Fruit fly (Drosophila melanogaster) whole organism, embryonic: ENCODE measurements around the gene kraken.
A peak's percentile ranks its signal among the peaks of the same experiment; 100 is the strongest.

Experiments
- CG10274 ChIP-seq: fragments of 200-800 bp; sonication (Bioruptor generic); optimal IDR thresholded peaks from 3 replicates; lab custom pipeline; 2017; ENCODE audit warnings: missing biosample characterization, mild to moderate bottlenecking, missing genetic modification characterization
- CG10654 ChIP-seq: fragments of 200-800 bp; sonication (Bioruptor generic); optimal IDR thresholded peaks from 2 replicates; lab custom pipeline; 2016; ENCODE audit warnings: missing biosample characterization, missing genetic modification characterization
- CG11085 ChIP-seq: fragments of 200-800 bp; sonication (Bioruptor generic); IDR thresholded peaks from 2 replicates; pipeline ENCODE4 v1.3.6; 2022; ENCODE audit warnings: missing biosample characterization, missing genetic modification characterization
- CG11456 ChIP-seq: fragments of 200-800 bp; sonication (Bioruptor generic); IDR thresholded peaks from 3 replicates; pipeline ENCODE4 v1.3.6; 2022; ENCODE audit warnings: missing biosample characterization, missing genetic modification characterization
- CG11504 ChIP-seq: fragments of 200-800 bp; sonication (Bioruptor generic); optimal IDR thresholded peaks from 3 replicates; lab custom pipeline; 2019; ENCODE audit warnings: missing biosample characterization, mild to moderate bottlenecking, missing genetic modification characterization, moderate library complexity
- CG12391 ChIP-seq: fragments of 200-800 bp; sonication (Bioruptor generic); optimal IDR thresholded peaks from 3 replicates; lab custom pipeline; 2018; ENCODE audit warnings: missing biosample characterization, mild to moderate bottlenecking, missing genetic modification characterization, moderate library complexity
- CG14014 ChIP-seq: fragments of 200-800 bp; sonication (Bioruptor generic); IDR thresholded peaks from 2 replicates; pipeline ENCODE4 v1.3.6; 2022; ENCODE audit warnings: missing biosample characterization, missing genetic modification characterization
- CG14441 ChIP-seq: fragments of 200-800 bp; sonication (Bioruptor generic); IDR thresholded peaks from 2 replicates; pipeline ENCODE4 v1.3.6; 2022; ENCODE audit warnings: missing biosample characterization, missing genetic modification characterization
- CG17829 ChIP-seq: fragments of 200-800 bp; optimal IDR thresholded peaks from 2 replicates; lab custom pipeline; 2019; ENCODE audit warnings: missing biosample characterization, mild to moderate bottlenecking, missing genetic modification characterization, moderate library complexity
- CG2678 ChIP-seq: fragments of 200-800 bp; sonication (Bioruptor generic); optimal IDR thresholded peaks from 3 replicates; lab custom pipeline; 2019; ENCODE audit warnings: missing biosample characterization, mild to moderate bottlenecking, missing genetic modification characterization, moderate library complexity
- CG30403 ChIP-seq: fragments of 200-800 bp; sonication (Bioruptor generic); optimal IDR thresholded peaks from 3 replicates; lab custom pipeline; 2016; ENCODE audit warnings: missing biosample characterization, missing genetic modification characterization
- CG31441 ChIP-seq: fragments of 200-800 bp; sonication (Bioruptor generic); IDR thresholded peaks from 2 replicates; pipeline ENCODE4 v1.3.6; 2022; ENCODE audit warnings: missing biosample characterization, missing genetic modification characterization
- CG3726 ChIP-seq: fragments of 200-800 bp; sonication (Bioruptor generic); IDR thresholded peaks from 3 replicates; pipeline ENCODE4, ENCODE4 v1.3.6; 2022; ENCODE audit warnings: missing biosample characterization, missing genetic modification characterization
- CG5180 ChIP-seq: fragments of 200-800 bp; sonication (Bioruptor generic); optimal IDR thresholded peaks from 3 replicates; lab custom pipeline; 2017; ENCODE audit warnings: missing biosample characterization, missing genetic modification characterization, mild to moderate bottlenecking, moderate library complexity, missing genetic modification reagents
- CG6765 ChIP-seq: fragments of 200-800 bp; sonication (Bioruptor generic); optimal IDR thresholded peaks from 3 replicates; lab custom pipeline; 2017; ENCODE audit warnings: missing biosample characterization, mild to moderate bottlenecking, missing genetic modification characterization
- CG7987 ChIP-seq: fragments of 200-800 bp; sonication (Bioruptor generic); optimal IDR thresholded peaks from 2 replicates; lab custom pipeline; 2018; ENCODE audit warnings: missing biosample characterization, mild to moderate bottlenecking, missing genetic modification characterization, moderate library complexity
- CkIIα-i1 ChIP-seq: fragments of 200-800 bp; sonication (Bioruptor generic); IDR thresholded peaks from 2 replicates; pipeline ENCODE4 v1.3.6; 2022; ENCODE audit warnings: missing biosample characterization, missing genetic modification characterization
- D ChIP-seq, 2 experiments: fragments of 200-800 bp in 1 of 2; fragments of >200 bp in 1 of 2; sonication (Bioruptor generic) in 1 of 2; optimal IDR thresholded peaks; 2 replicates in 1 of 2; 3 replicates in 1 of 2; lab custom pipeline; 2017; ENCODE audit warnings: mild to moderate bottlenecking in 1 of 2, missing biosample characterization in 1 of 2, missing genetic modification characterization in 1 of 2, missing genetic modification reagents in 1 of 2
- Dbx ChIP-seq: fragments of 200-800 bp; sonication (Bioruptor generic); IDR thresholded peaks from 3 replicates; pipeline ENCODE4 v1.3.6; 2022; ENCODE audit warnings: missing biosample characterization, missing genetic modification characterization
- Gsc ChIP-seq: fragments of 200-800 bp; sonication (Bioruptor generic); IDR thresholded peaks from 2 replicates; pipeline ENCODE4 v1.3.6; 2022; ENCODE audit warnings: missing biosample characterization, missing genetic modification characterization
- H15 ChIP-seq: fragments of 200-800 bp; sonication (Bioruptor generic); IDR thresholded peaks from 3 replicates; pipeline ENCODE4 v1.3.6; 2022; ENCODE audit warnings: missing biosample characterization, missing genetic modification characterization
- Lim3 ChIP-seq: fragments of 200-800 bp; sonication (Bioruptor generic); IDR thresholded peaks from 2 replicates; pipeline ENCODE4 v1.3.6; 2022; ENCODE audit warnings: missing biosample characterization, missing genetic modification characterization
- Oaz ChIP-seq: fragments of 200-800 bp; sonication (Bioruptor generic); IDR thresholded peaks from 2 replicates; pipeline ENCODE4 v1.3.6; 2022; ENCODE audit warnings: missing biosample characterization, missing genetic modification characterization
- Opbp ChIP-seq: fragments of 200-800 bp; sonication (Bioruptor generic); IDR thresholded peaks from 3 replicates; pipeline ENCODE4 v1.3.6; 2022; ENCODE audit warnings: missing biosample characterization, missing genetic modification characterization; ENCODE audit not compliant: partially characterized antibody
- Optix ChIP-seq: fragments of 200-800 bp; sonication (Bioruptor generic); IDR thresholded peaks from 3 replicates; pipeline ENCODE4 v1.3.6; 2022; ENCODE audit warnings: missing biosample characterization, missing genetic modification characterization
- Sox100B ChIP-seq: fragments of 200-800 bp; sonication (Bioruptor generic); optimal IDR thresholded peaks from 3 replicates; lab custom pipeline; 2018; ENCODE audit warnings: missing biosample characterization, mild to moderate bottlenecking, missing genetic modification characterization
- Sox102F ChIP-seq: fragments of 200-800 bp; sonication (Bioruptor generic); optimal IDR thresholded peaks from 2 replicates; lab custom pipeline; 2018; ENCODE audit warnings: missing biosample characterization, mild to moderate bottlenecking, missing genetic modification characterization, moderate library complexity
- Ssrp ChIP-seq: fragments of 200-800 bp; sonication (Bioruptor generic); optimal IDR thresholded peaks from 2 replicates; lab custom pipeline; 2018; ENCODE audit warnings: missing biosample characterization, mild to moderate bottlenecking, missing genetic modification characterization, moderate library complexity
- Vsx1 ChIP-seq: fragments of 200-800 bp; sonication (Bioruptor generic); optimal IDR thresholded peaks from 2 replicates; lab custom pipeline; 2017; ENCODE audit warnings: missing biosample characterization, mild to moderate bottlenecking, missing genetic modification characterization, missing genetic modification reagents
- ato ChIP-seq: fragments of 200-800 bp; sonication (Bioruptor generic); IDR thresholded peaks from 2 replicates; pipeline ENCODE4 v1.3.6; 2022; ENCODE audit warnings: missing biosample characterization, missing genetic modification characterization; ENCODE audit not compliant: partially characterized antibody
- chif ChIP-seq, 2 experiments: fragments of 200-800 bp; sonication (Bioruptor generic); optimal IDR thresholded peaks; 3 replicates each; lab custom pipeline; 2016; ENCODE audit warnings: missing biosample characterization in 2 of 2, missing genetic modification characterization in 2 of 2
- ci ChIP-seq: fragments of 200-800 bp; sonication (Bioruptor generic); IDR thresholded peaks from 3 replicates; pipeline ENCODE4 v1.3.6; 2022; ENCODE audit warnings: missing biosample characterization, missing genetic modification characterization
- dysf ChIP-seq: fragments of 200-800 bp; sonication (Bioruptor generic); IDR thresholded peaks from 3 replicates; pipeline ENCODE4 v1.3.6; 2022; ENCODE audit warnings: missing biosample characterization, missing genetic modification characterization
- en ChIP-seq: fragments of 200-800 bp; sonication (Bioruptor generic); optimal IDR thresholded peaks from 2 replicates; lab custom pipeline; 2016; ENCODE audit warnings: missing biosample characterization, missing genetic modification characterization
- gcm ChIP-seq: fragments of 200-800 bp; sonication (Bioruptor generic); optimal IDR thresholded peaks from 2 replicates; lab custom pipeline; 2019; ENCODE audit warnings: missing biosample characterization, mild to moderate bottlenecking, missing genetic modification characterization, moderate library complexity
- gfzf ChIP-seq: fragments of 200-800 bp; sonication (Bioruptor generic); optimal IDR thresholded peaks from 2 replicates; lab custom pipeline; 2016; ENCODE audit warnings: missing biosample characterization, mild to moderate bottlenecking, missing genetic modification characterization, moderate library complexity
- h ChIP-seq: fragments of >200 bp; optimal IDR thresholded peaks from 2 replicates; lab custom pipeline; 2017
- ind ChIP-seq: fragments of 200-800 bp; sonication (Bioruptor generic); optimal IDR thresholded peaks from 3 replicates; lab custom pipeline; 2016; ENCODE audit warnings: missing biosample characterization, missing genetic modification characterization
- oc ChIP-seq: fragments of 200-800 bp; sonication (Bioruptor generic); optimal IDR thresholded peaks from 2 replicates; lab custom pipeline; 2018; ENCODE audit warnings: missing biosample characterization, mild to moderate bottlenecking, missing genetic modification characterization, moderate library complexity
- odd ChIP-seq: fragments of 200-800 bp; sonication (Bioruptor generic); optimal IDR thresholded peaks from 2 replicates; lab custom pipeline; 2017; ENCODE audit warnings: missing biosample characterization, mild to moderate bottlenecking, missing genetic modification characterization
- pan ChIP-seq, 4 experiments: fragments of >200 bp in 3 of 4; fragments of 200-800 bp in 1 of 4; sonication (Bioruptor generic) in 1 of 4; optimal IDR thresholded peaks in 3 of 4; IDR thresholded peaks in 1 of 4; 2 replicates each; pipeline versions ENCODE4 v1.3.6 to Lab custom; 2017 to 2022; ENCODE audit warnings: missing biosample characterization in 2 of 4, missing genetic modification characterization in 2 of 4, mixed read lengths in 1 of 4
- prd ChIP-seq, 3 experiments: fragments of >200 bp in 2 of 3; fragments of 200-800 bp in 1 of 3; sonication (Bioruptor generic) in 1 of 3; optimal IDR thresholded peaks in 2 of 3; IDR thresholded peaks in 1 of 3; 2 replicates in 2 of 3; 3 replicates in 1 of 3; pipeline versions ENCODE4 v1.3.6 to Lab custom; 2017 to 2022; ENCODE audit warnings: missing biosample characterization in 1 of 3, missing genetic modification characterization in 1 of 3
- pros ChIP-seq: fragments of 200-800 bp; sonication (Bioruptor generic); optimal IDR thresholded peaks from 3 replicates; lab custom pipeline; 2019; ENCODE audit warnings: missing biosample characterization, mild to moderate bottlenecking, missing genetic modification characterization, moderate library complexity
- repo ChIP-seq: fragments of 200-800 bp; sonication (Bioruptor generic); optimal IDR thresholded peaks from 2 replicates; lab custom pipeline; 2016; ENCODE audit warnings: missing biosample characterization, missing genetic modification characterization
- sima ChIP-seq: fragments of 200-800 bp; sonication (Bioruptor generic); optimal IDR thresholded peaks from 2 replicates; lab custom pipeline; 2016; ENCODE audit warnings: missing biosample characterization, missing genetic modification characterization
- so ChIP-seq: fragments of 200-800 bp; sonication (Bioruptor generic); IDR thresholded peaks from 3 replicates; pipeline ENCODE4 v1.3.6; 2022; ENCODE audit warnings: missing biosample characterization, missing genetic modification characterization
- tio ChIP-seq: fragments of 200-800 bp; sonication (Bioruptor generic); optimal IDR thresholded peaks from 2 replicates; lab custom pipeline; 2017; ENCODE audit warnings: missing biosample characterization, missing genetic modification characterization, inconsistent platforms
- tll ChIP-seq, 2 experiments: fragments of 200-800 bp in 1 of 2; fragments of >200 bp in 1 of 2; sonication (Bioruptor generic) in 1 of 2; optimal IDR thresholded peaks; 2 replicates each; lab custom pipeline; 2017 to 2019; ENCODE audit warnings: missing biosample characterization in 2 of 2, missing genetic modification characterization in 2 of 2, mild to moderate bottlenecking in 1 of 2, moderate library complexity in 1 of 2

The kraken gene

DNA sequence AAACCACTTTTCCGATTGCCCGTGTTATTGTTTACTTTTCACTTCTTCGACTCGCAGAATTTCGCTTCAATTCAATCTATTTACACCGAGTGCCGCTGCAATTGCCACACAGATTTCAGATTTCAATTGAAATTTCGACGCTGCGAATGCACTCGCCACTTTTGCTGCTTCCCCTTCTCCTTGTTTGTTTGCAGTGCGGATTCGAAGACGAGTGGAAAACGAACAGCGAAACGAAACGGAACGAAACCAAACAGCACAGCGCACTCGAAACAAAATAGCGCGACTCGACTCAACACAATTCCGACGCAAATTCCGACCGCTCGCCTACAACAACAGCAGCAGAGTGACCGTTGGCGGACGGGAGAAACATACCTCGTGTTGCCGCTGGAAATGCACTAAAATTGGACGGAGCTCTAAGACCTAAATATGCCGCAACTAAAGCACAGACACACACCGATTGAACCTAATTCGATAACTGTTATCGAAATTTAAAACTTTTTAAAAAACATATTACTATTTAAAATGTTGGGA lies 1.8 kb upstream of the kraken start, which contains the start of gene drongo (continued):
- TF ChIP-seq gcm (GFP tag; lab: Kevin White, UChicago) (peak; percentile 33), odd (GFP tag; lab: Kevin White, UChicago) (peak; percentile 59), prd (optimal IDR thresholded peaks at IDR 0.05; lab: Kevin White, UChicago) (no peak), prd (GFP tag; IDR thresholded peaks at IDR 0.05; lab: Robert Waterston, UW) (0 out of 3 replicates have a peak, but pooled peaks have one; percentile 15), CG10274 (no peak), CG11456 (0 out of 3 replicates have a peak, but pooled peaks have one; percentile 50), H15 (GFP tag; lab: Robert Waterston, UW) (no peak), en (no peak), Opbp (peak; percentile 75), pan (optimal IDR thresholded peaks at IDR 0.05; lab: Kevin White, UChicago) (no peak), pan (GFP tag; optimal IDR thresholded peaks at IDR 0.05 in 1 of 2, IDR thresholded peaks at IDR 0.05 in 1 of 2) (no peak), Gsc (GFP tag; lab: Robert Waterston, UW) (no peak), Ssrp (tag; lab: Kevin White, UChicago) (no peak), CG2678 (tag; lab: Kevin White, UChicago) (peak; percentile 15), CG3726 (GFP tag; lab: Robert Waterston, UW) (no peak), chif (GFP tag; optimal IDR thresholded peaks at IDR 0.05; lab: Kevin White, UChicago) (peak; percentile 6 to 44), Optix (GFP tag; lab: Robert Waterston, UW) (no peak), oc (no peak), Lim3 (no peak), sima (no peak), CG7987 (GFP tag; lab: Kevin White, UChicago) (peak; percentile 36), ind (no peak), Sox102F (GFP tag; lab: Kevin White, UChicago) (no peak), CG5180 (GFP tag; lab: Kevin White, UChicago) (peak; percentile 28), CG30403 (GFP tag; lab: Kevin White, UChicago) (peak; percentile 16), CG14014 (GFP tag; lab: Robert Waterston, UW) (peak; percentile 38; the same call in 1 of the 2 replicates), gfzf (GFP tag; lab: Kevin White, UChicago) (peak; percentile 100), CG6765 (no peak), tll (GFP tag; optimal IDR thresholded peaks at IDR 0.05; lab: Kevin White, UChicago) (no peak), Dbx (GFP tag; lab: Robert Waterston, UW) (peak; percentile 48; the same call in 2 of the 3 replicates), CG12391 (tag; lab: Kevin White, UChicago) (peak; percentile 61), Vsx1 (peak; percentile 9), so (peak; percentile 50; the same call in 1 of the 3 replicates), pros (GFP tag; lab: Kevin White, UChicago) (peak; percentile 42), h (lab: Kevin White, UChicago) (no peak), CG11504 (peak; percentile 48), CG17829 (tag; lab: Kevin White, UChicago) (peak; percentile 58), Oaz (GFP tag; lab: Robert Waterston, UW) (no peak), ato (no peak), D (optimal IDR thresholded peaks at IDR 0.05; lab: Kevin White, UChicago) (no peak), D (GFP tag; optimal IDR thresholded peaks at IDR 0.05; lab: Kevin White, UChicago) (no peak), CG11085 (no peak), ci (peak; percentile 76), repo (no peak), CG31441 (GFP tag; lab: Robert Waterston, UW) (no peak; the same call in 1 of the 2 replicates), dysf (no peak), CkIIα-i1 (GFP tag; lab: Robert Waterston, UW) (no peak), Sox100B (GFP tag; lab: Kevin White, UChicago) (no peak), CG10654 (GFP tag; lab: Kevin White, UChicago) (no peak), tio (GFP tag; lab: Kevin White, UChicago) (no peak), CG14441 (GFP tag; lab: Robert Waterston, UW) (peak; percentile 32; the same call in 1 of the 2 replicates)
